Fruit fly (Drosophila melanogaster): ENCODE measurements around the gene CG33272.

CG33272 gene

DNA sequence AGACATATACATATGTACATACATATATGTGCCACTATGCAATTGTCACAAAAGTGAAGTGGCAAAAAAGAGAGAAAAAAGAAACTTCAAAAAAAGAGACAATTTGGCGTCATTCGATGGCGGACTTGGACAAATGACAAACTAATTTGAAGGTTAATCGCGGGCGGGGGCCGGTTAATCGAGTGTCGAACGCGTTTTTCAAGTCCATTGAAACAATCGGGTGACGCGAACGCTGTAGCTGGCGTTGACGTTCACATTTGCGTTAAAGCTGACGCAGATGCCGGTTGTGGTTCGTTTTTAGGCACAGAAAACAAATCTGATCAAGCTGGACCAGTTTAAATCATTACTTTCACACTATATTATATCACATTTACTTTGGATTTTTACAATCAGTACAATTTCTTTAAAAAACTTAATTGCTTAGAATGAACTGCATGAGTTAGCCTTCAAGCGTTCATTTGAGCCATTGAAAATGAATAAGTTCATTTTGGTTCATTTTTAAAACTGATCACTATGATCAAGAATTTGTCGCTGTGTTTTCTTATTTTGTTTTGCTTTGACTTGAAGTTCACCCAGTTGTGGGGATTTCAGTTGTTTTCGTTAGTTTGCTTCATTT lies 23.4 kb upstream of the CG33272 start (continued):
- TF ChIP-seq Pdp1 (GFP tag; optimal IDR thresholded peaks at IDR 0.05) (peak; percentile 29 to 48), vfl (GFP tag; optimal IDR thresholded peaks at IDR 0.05) (peak; percentile 2), CG8290 (GFP tag; optimal IDR thresholded peaks at IDR 0.05) (no peak), CG8290 (tag; optimal IDR thresholded peaks at IDR 0.05) (peak in 1 of 2 experiments; percentile 52), CG6175 (GFP tag; IDR thresholded peaks at IDR 0.05) (no peak), Drgx (GFP tag; IDR thresholded peaks at IDR 0.05) (no peak), HmgD (GFP tag; optimal IDR thresholded peaks at IDR 0.05) (no peak), bowl (GFP tag; IDR thresholded peaks at IDR 0.05) (0 out of 2 replicates have a peak, but pooled peaks have one; percentile 31), sob (GFP tag; IDR thresholded peaks at IDR 0.05) (peak; percentile 51), corto (GFP tag; optimal IDR thresholded peaks at IDR 0.05) (no peak), CG34422 (GFP tag; IDR thresholded peaks at IDR 0.05) (0 out of 3 replicates have a peak, but pooled peaks have one; percentile 37), CG12391 (tag; optimal IDR thresholded peaks at IDR 0.05) (peak; percentile 17), CG6813 (GFP tag; optimal IDR thresholded peaks at IDR 0.05) (no peak), phol (tag; optimal IDR thresholded peaks at IDR 0.05) (peak; percentile 19), CG30020 (tag; optimal IDR thresholded peaks at IDR 0.05) (no peak), CG11093 (GFP tag; IDR thresholded peaks at IDR 0.05) (peak; percentile 40; the same call in 1 of the 3 replicates), CG3407 (GFP tag; optimal IDR thresholded peaks at IDR 0.05) (no peak), pita (GFP tag; optimal IDR thresholded peaks at IDR 0.05) (no peak), CG4282 (GFP tag; optimal IDR thresholded peaks at IDR 0.05) (no peak), CG18619 (GFP tag; optimal IDR thresholded peaks at IDR 0.05) (peak; percentile 18), insv (GFP tag; optimal IDR thresholded peaks at IDR 0.05) (no peak), Poxn (GFP tag; IDR thresholded peaks at IDR 0.05) (peak; percentile 28; the same call in 1 of the 2 replicates), chm (GFP tag; IDR thresholded peaks at IDR 0.05) (no peak), Dad (GFP tag; optimal IDR thresholded peaks at IDR 0.05) (peak; percentile 49), CG13894 (tag; optimal IDR thresholded peaks at IDR 0.05) (peak; percentile 13), Hey (tag; optimal IDR thresholded peaks at IDR 0.05) (no peak), CG3065 (GFP tag; optimal IDR thresholded peaks at IDR 0.05) (no peak), CG32532 (GFP tag; IDR thresholded peaks at IDR 0.05) (peak; percentile 54; the same call in 1 of the 2 replicates), yki (optimal IDR thresholded peaks at IDR 0.05) (no peak), Hmx (GFP tag; optimal IDR thresholded peaks at IDR 0.05) (no peak), NC2β (GFP tag; optimal IDR thresholded peaks at IDR 0.05) (no peak), Awh (GFP tag; IDR thresholded peaks at IDR 0.05) (0 out of 2 replicates have a peak, but pooled peaks have one; percentile 13), CG2202 (tag; optimal IDR thresholded peaks at IDR 0.05) (no peak), cato (GFP tag; optimal IDR thresholded peaks at IDR 0.05; ENCODE audit: borderline replicate concordance) (no peak), CG2199 (GFP tag; IDR thresholded peaks at IDR 0.05) (no peak), CG13296 (GFP tag; optimal IDR thresholded peaks at IDR 0.05) (peak; percentile 59), Dll (GFP tag; IDR thresholded peaks at IDR 0.05; ENCODE audit: partially characterized antibody) (no peak), kay (GFP tag; optimal IDR thresholded peaks at IDR 0.05) (peak; percentile 48), da (GFP tag; optimal IDR thresholded peaks at IDR 0.05) (no peak), caup (GFP tag; optimal IDR thresholded peaks at IDR 0.05; ENCODE audit: severe bottlenecking) (peak; percentile 41), CG9215 (GFP tag; IDR thresholded peaks at IDR 0.05) (no peak; the same call in 1 of the 2 replicates), ken (GFP tag; IDR thresholded peaks at IDR 0.05) (no peak), Hand (GFP tag; optimal IDR thresholded peaks at IDR 0.05) (no peak), stc (GFP tag; IDR thresholded peaks at IDR 0.05) (no peak), Blimp-1 (GFP tag; optimal IDR thresholded peaks at IDR 0.05) (no peak), Ssrp (tag; optimal IDR thresholded peaks at IDR 0.05) (peak; percentile 36), chinmo (GFP tag; IDR thresholded peaks at IDR 0.05; ENCODE audit: partially characterized antibody) (peak; percentile 50; the same call in 1 of the 4 replicates), HLH3B (GFP tag; IDR thresholded peaks at IDR 0.05) (peak; percentile 40; the same call in 1 of the 2 replicates), bcd (GFP tag; optimal IDR thresholded peaks at IDR 0.05) (peak; percentile 4), emc (GFP tag; optimal IDR thresholded peaks at IDR 0.05) (no peak)
